Fruit fly (Drosophila melanogaster) whole organism, embryonic: Measurements from ENCODE around the gene Cyp313a2.
A peak's percentile ranks its signal among the peaks of the same experiment; 100 is the strongest.

Experiments used
- Ada2b ChIP-seq: fragments of 200-800 bp; sonication (Bioruptor generic); IDR thresholded peaks from 2 replicates; pipeline ENCODE4 v1.3.6; 2022; ENCODE audit warnings: missing biosample characterization, missing genetic modification characterization
- Bdp1 ChIP-seq: fragments of 200-800 bp; sonication (Bioruptor generic); optimal IDR thresholded peaks from 3 replicates; lab custom pipeline; 2016; ENCODE audit warnings: missing biosample characterization, missing genetic modification characterization
- CG10654 ChIP-seq: fragments of 200-800 bp; sonication (Bioruptor generic); optimal IDR thresholded peaks from 2 replicates; lab custom pipeline; 2016; ENCODE audit warnings: missing biosample characterization, missing genetic modification characterization
- CG10979 ChIP-seq: fragments of 200-800 bp; sonication (Bioruptor generic); optimal IDR thresholded peaks from 2 replicates; lab custom pipeline; 2018; ENCODE audit warnings: missing biosample characterization, mild to moderate bottlenecking, missing genetic modification characterization, moderate library complexity
- CG11456 ChIP-seq: fragments of 200-800 bp; sonication (Bioruptor generic); IDR thresholded peaks from 3 replicates; pipeline ENCODE4 v1.3.6; 2022; ENCODE audit warnings: missing biosample characterization, missing genetic modification characterization
- CG15011 ChIP-seq: fragments of 200-800 bp; sonication (Bioruptor generic); optimal IDR thresholded peaks from 3 replicates; lab custom pipeline; 2018; ENCODE audit warnings: missing biosample characterization, mild to moderate bottlenecking, missing genetic modification characterization
- CG30020 ChIP-seq: fragments of 200-800 bp; optimal IDR thresholded peaks from 2 replicates; lab custom pipeline; 2019; ENCODE audit warnings: missing biosample characterization, mild to moderate bottlenecking, missing genetic modification characterization, moderate library complexity
- CG30403 ChIP-seq: fragments of 200-800 bp; sonication (Bioruptor generic); optimal IDR thresholded peaks from 3 replicates; lab custom pipeline; 2016; ENCODE audit warnings: missing biosample characterization, missing genetic modification characterization
- CG3065 ChIP-seq: fragments of 200-800 bp; sonication (Bioruptor generic); optimal IDR thresholded peaks from 2 replicates; lab custom pipeline; 2016; ENCODE audit warnings: missing biosample characterization, missing genetic modification characterization
- CG32767 ChIP-seq: fragments of 200-800 bp; sonication (Bioruptor generic); IDR thresholded peaks from 2 replicates; pipeline ENCODE4 v1.3.6; 2022; ENCODE audit warnings: missing biosample characterization, missing genetic modification characterization
- CG3407 ChIP-seq: fragments of 200-800 bp; sonication (Bioruptor generic); optimal IDR thresholded peaks from 2 replicates; lab custom pipeline; 2018; ENCODE audit warnings: missing biosample characterization, mild to moderate bottlenecking, missing genetic modification characterization
- CG34376 ChIP-seq: fragments of 200-800 bp; sonication (Bioruptor generic); optimal IDR thresholded peaks from 2 replicates; lab custom pipeline; 2018; ENCODE audit warnings: missing biosample characterization, mild to moderate bottlenecking, missing genetic modification characterization
- CG3847 ChIP-seq: fragments of 200-800 bp; sonication (Bioruptor generic); IDR thresholded peaks from 2 replicates; pipeline ENCODE4 v1.3.6; 2022; ENCODE audit warnings: missing biosample characterization, missing genetic modification characterization
- CG4424 ChIP-seq: fragments of 200-800 bp; sonication (Bioruptor generic); optimal IDR thresholded peaks from 3 replicates; lab custom pipeline; 2016; ENCODE audit warnings: missing biosample characterization, missing genetic modification characterization
- CG5953 ChIP-seq: fragments of 200-800 bp; sonication (Bioruptor generic); IDR thresholded peaks from 2 replicates; pipeline ENCODE4 v1.3.6; 2022; ENCODE audit warnings: missing biosample characterization, missing genetic modification characterization
- CG6683 ChIP-seq: fragments of 200-800 bp; sonication (Bioruptor generic); optimal IDR thresholded peaks from 2 replicates; lab custom pipeline; 2017; ENCODE audit warnings: missing biosample characterization, mild to moderate bottlenecking, missing genetic modification characterization, missing genetic modification reagents
- CG7745 ChIP-seq: fragments of 200-800 bp; sonication (Bioruptor generic); optimal IDR thresholded peaks from 2 replicates; lab custom pipeline; 2018; ENCODE audit warnings: missing biosample characterization, mild to moderate bottlenecking, missing genetic modification characterization, moderate library complexity
- Chrac-16 ChIP-seq: fragments of 200-800 bp; sonication (Bioruptor generic); optimal IDR thresholded peaks from 3 replicates; lab custom pipeline; 2016; ENCODE audit warnings: missing biosample characterization, missing genetic modification characterization
- D ChIP-seq, 2 experiments: fragments of 200-800 bp in 1 of 2; fragments of >200 bp in 1 of 2; sonication (Bioruptor generic) in 1 of 2; optimal IDR thresholded peaks; 2 replicates in 1 of 2; 3 replicates in 1 of 2; lab custom pipeline; 2017; ENCODE audit warnings: mild to moderate bottlenecking in 1 of 2, missing biosample characterization in 1 of 2, missing genetic modification characterization in 1 of 2, missing genetic modification reagents in 1 of 2
- D19B ChIP-seq: fragments of 200-800 bp; sonication (Bioruptor generic); optimal IDR thresholded peaks from 2 replicates; lab custom pipeline; 2017; ENCODE audit warnings: missing biosample characterization, mild to moderate bottlenecking, missing genetic modification characterization
- Deaf1 ChIP-seq: fragments of 200-800 bp; optimal IDR thresholded peaks from 3 replicates; lab custom pipeline; 2019; ENCODE audit warnings: missing biosample characterization, mild to moderate bottlenecking, missing genetic modification characterization, moderate library complexity
- Dip3 ChIP-seq: fragments of 200-800 bp; sonication (Bioruptor generic); optimal IDR thresholded peaks from 3 replicates; lab custom pipeline; 2016; ENCODE audit warnings: missing biosample characterization, missing genetic modification characterization
- Drgx ChIP-seq: fragments of 200-800 bp; sonication (Bioruptor generic); IDR thresholded peaks from 2 replicates; pipeline ENCODE4 v1.3.6; 2022; ENCODE audit warnings: missing biosample characterization, missing genetic modification characterization
- Gug ChIP-seq: fragments of 200-800 bp; sonication (Bioruptor generic); IDR thresholded peaks from 4 replicates; pipeline ENCODE4 v1.3.6; 2022; ENCODE audit warnings: missing biosample characterization, missing genetic modification characterization
- HmgD ChIP-seq: fragments of 200-800 bp; sonication (Bioruptor generic); optimal IDR thresholded peaks from 3 replicates; lab custom pipeline; 2016; ENCODE audit warnings: missing biosample characterization, missing genetic modification characterization
- Lpt ChIP-seq: fragments of >200 bp; optimal IDR thresholded peaks from 2 replicates; lab custom pipeline; 2018; ENCODE audit warnings: missing biosample characterization, missing genetic modification characterization
- Pdp1 ChIP-seq, 2 experiments: fragments of 200-800 bp; sonication (Bioruptor generic); optimal IDR thresholded peaks; 3 replicates each; lab custom pipeline; 2016; ENCODE audit warnings: missing biosample characterization in 2 of 2, missing genetic modification characterization in 2 of 2, mild to moderate bottlenecking in 1 of 2, moderate library complexity in 1 of 2
- Ravus ChIP-seq: fragments of 200-800 bp; sonication (Bioruptor generic); IDR thresholded peaks from 2 replicates; pipeline ENCODE4 v1.3.6; 2022; ENCODE audit warnings: missing biosample characterization, missing genetic modification characterization
- Spps ChIP-seq: fragments of 200-800 bp; sonication (Bioruptor generic); optimal IDR thresholded peaks from 2 replicates; lab custom pipeline; 2018; ENCODE audit warnings: missing biosample characterization, mild to moderate bottlenecking, missing genetic modification characterization
- YL-1 ChIP-seq: fragments of 200-800 bp; sonication (Bioruptor generic); optimal IDR thresholded peaks from 3 replicates; lab custom pipeline; 2017; ENCODE audit warnings: missing biosample characterization, mild to moderate bottlenecking, missing genetic modification characterization
- al ChIP-seq: fragments of 200-800 bp; sonication (Bioruptor generic); IDR thresholded peaks from 2 replicates; pipeline ENCODE4 v1.3.6; 2022; ENCODE audit warnings: missing biosample characterization, missing genetic modification characterization
- crol ChIP-seq: fragments of 200-800 bp; sonication (Bioruptor generic); IDR thresholded peaks from 2 replicates; pipeline ENCODE4 v1.3.6; 2022; ENCODE audit warnings: missing biosample characterization, missing genetic modification characterization
- emc ChIP-seq: fragments of 200-800 bp; sonication (Bioruptor generic); optimal IDR thresholded peaks from 2 replicates; lab custom pipeline; 2016; ENCODE audit warnings: missing biosample characterization, missing genetic modification characterization
- en ChIP-seq: fragments of 200-800 bp; sonication (Bioruptor generic); optimal IDR thresholded peaks from 2 replicates; lab custom pipeline; 2016; ENCODE audit warnings: missing biosample characterization, missing genetic modification characterization
- ewg ChIP-seq: fragments of 200-800 bp; sonication (Bioruptor generic); optimal IDR thresholded peaks from 3 replicates; lab custom pipeline; 2017; ENCODE audit warnings: mild to moderate bottlenecking, missing biosample characterization, missing genetic modification reagents, missing genetic modification characterization
- gcm ChIP-seq: fragments of 200-800 bp; sonication (Bioruptor generic); optimal IDR thresholded peaks from 2 replicates; lab custom pipeline; 2019; ENCODE audit warnings: missing biosample characterization, mild to moderate bottlenecking, missing genetic modification characterization, moderate library complexity
- kni ChIP-seq: fragments of 200-800 bp; sonication (Bioruptor generic); optimal IDR thresholded peaks from 3 replicates; lab custom pipeline; 2017; ENCODE audit warnings: mild to moderate bottlenecking, missing biosample characterization, missing genetic modification reagents, missing genetic modification characterization
- knrl ChIP-seq: fragments of 200-800 bp; sonication (Bioruptor generic); IDR thresholded peaks from 3 replicates; pipeline ENCODE4 v1.3.6; 2022; ENCODE audit warnings: missing biosample characterization, missing genetic modification characterization; ENCODE audit not compliant: partially characterized antibody
- lilli ChIP-seq: fragments of 200-800 bp; sonication (Bioruptor generic); optimal IDR thresholded peaks from 3 replicates; lab custom pipeline; 2016; ENCODE audit warnings: missing biosample characterization, missing genetic modification characterization
- mam ChIP-seq: fragments of 200-800 bp; sonication (Bioruptor generic); optimal IDR thresholded peaks from 3 replicates; lab custom pipeline; 2016; ENCODE audit warnings: missing biosample characterization, missing genetic modification characterization
- nerfin-2 ChIP-seq: fragments of 200-800 bp; sonication (Bioruptor generic); IDR thresholded peaks from 2 replicates; pipeline ENCODE4 v1.3.6; 2022; ENCODE audit warnings: missing biosample characterization, missing genetic modification characterization; ENCODE audit not compliant: partially characterized antibody
- pros ChIP-seq: fragments of 200-800 bp; sonication (Bioruptor generic); optimal IDR thresholded peaks from 3 replicates; lab custom pipeline; 2019; ENCODE audit warnings: missing biosample characterization, mild to moderate bottlenecking, missing genetic modification characterization, moderate library complexity
- pum ChIP-seq: fragments of 200-800 bp; sonication (Bioruptor generic); optimal IDR thresholded peaks from 2 replicates; lab custom pipeline; 2016; ENCODE audit warnings: missing biosample characterization, missing genetic modification characterization
- sisA ChIP-seq: fragments of 200-800 bp; sonication (Bioruptor generic); IDR thresholded peaks from 2 replicates; pipeline ENCODE4 v1.3.6; 2022; ENCODE audit warnings: missing biosample characterization, missing genetic modification characterization
- sna ChIP-seq: fragments of 200-800 bp; sonication (Bioruptor generic); IDR thresholded peaks from 2 replicates; pipeline ENCODE4 v1.3.6; 2022; ENCODE audit warnings: missing biosample characterization, missing genetic modification characterization; ENCODE audit not compliant: partially characterized antibody
- tll ChIP-seq, 2 experiments: fragments of 200-800 bp in 1 of 2; fragments of >200 bp in 1 of 2; sonication (Bioruptor generic) in 1 of 2; optimal IDR thresholded peaks; 2 replicates each; lab custom pipeline; 2017 to 2019; ENCODE audit warnings: missing biosample characterization in 2 of 2, missing genetic modification characterization in 2 of 2, mild to moderate bottlenecking in 1 of 2, moderate library complexity in 1 of 2
- vfl ChIP-seq: fragments of 200-800 bp; sonication (Bioruptor generic); optimal IDR thresholded peaks from 2 replicates; lab custom pipeline; 2016; ENCODE audit warnings: missing biosample characterization, missing genetic modification characterization
- vnd ChIP-seq: fragments of 200-800 bp; sonication (Bioruptor generic); IDR thresholded peaks from 3 replicates; pipeline ENCODE4 v1.3.6; 2022; ENCODE audit warnings: missing biosample characterization, missing genetic modification characterization; ENCODE audit not compliant: partially characterized antibody
- vvl ChIP-seq: fragments of 200-800 bp; sonication (Bioruptor generic); IDR thresholded peaks from 2 replicates; pipeline ENCODE4 v1.3.6; 2022; ENCODE audit warnings: missing biosample characterization, missing genetic modification characterization
- yki ChIP-seq: fragments of >200 bp; optimal IDR thresholded peaks from 3 replicates; lab custom pipeline; 2018

Gene Cyp313a2

dm6 chr3R:12280729-12281342 is 44.1 kb upstream of the Cyp313a2 start (continued):
- no peak for TF ChIP-seq CG6683 (GFP tag; lab: Kevin White, UChicago)
- no peak for TF ChIP-seq CG7745
- peak; percentile 4 for TF ChIP-seq D (optimal IDR thresholded peaks at IDR 0.05; lab: Kevin White, UChicago)
- no peak for TF ChIP-seq D (GFP tag; optimal IDR thresholded peaks at IDR 0.05; lab: Kevin White, UChicago)
- peak; percentile 72 for TF ChIP-seq Drgx
- TF ChIP-seq mam (GFP tag; lab: Kevin White, UChicago) = no peak
- no peak for TF ChIP-seq Bdp1 (GFP tag; lab: Kevin White, UChicago)
- TF ChIP-seq yki (lab: Kevin White, UChicago) = no peak
- no peak for TF ChIP-seq CG30403 (GFP tag; lab: Kevin White, UChicago)
- peak; percentile 53 for TF ChIP-seq sna (GFP tag; lab: Robert Waterston, UW)
- no peak for TF ChIP-seq Dip3 (GFP tag; lab: Kevin White, UChicago)
- TF ChIP-seq CG5953 (GFP tag; lab: Robert Waterston, UW) = no peak
- no peak for TF ChIP-seq CG3065 (GFP tag; lab: Kevin White, UChicago)
- TF ChIP-seq pum (GFP tag; lab: Kevin White, UChicago) = no peak
- peak; percentile 70 for TF ChIP-seq vvl
- TF ChIP-seq Spps (tag; lab: Kevin White, UChicago) = no peak
- TF ChIP-seq CG34376 (GFP tag; lab: Kevin White, UChicago) = peak; percentile 22
- no peak for TF ChIP-seq CG3407 (GFP tag; lab: Kevin White, UChicago)
- TF ChIP-seq Gug (GFP tag; lab: Robert Waterston, UW) = no peak
- TF ChIP-seq CG10654 = no peak
- peak; percentile 44; the same call in 2 of the 3 replicates for TF ChIP-seq knrl (GFP tag; lab: Robert Waterston, UW)
- TF ChIP-seq crol = peak; percentile 84
- no peak for TF ChIP-seq en (GFP tag; lab: Kevin White, UChicago)
- TF ChIP-seq HmgD (GFP tag; lab: Kevin White, UChicago) = peak; percentile 37
- TF ChIP-seq YL-1 (GFP tag; lab: Kevin White, UChicago) = no peak
- TF ChIP-seq emc (GFP tag; lab: Kevin White, UChicago) = no peak
- TF ChIP-seq CG30020 (tag; lab: Kevin White, UChicago) = no peak
- TF ChIP-seq CG32767 (GFP tag; lab: Robert Waterston, UW) = peak; percentile 20; the same call in 1 of the 2 replicates
- no peak for TF ChIP-seq Chrac-16 (GFP tag; lab: Kevin White, UChicago)
- no peak for TF ChIP-seq al (GFP tag; lab: Robert Waterston, UW)
- no peak for TF ChIP-seq vfl (GFP tag; lab: Kevin White, UChicago)
- no peak for TF ChIP-seq CG3847 (GFP tag; lab: Robert Waterston, UW)
- TF ChIP-seq CG4424 (GFP tag; lab: Kevin White, UChicago) = no peak
- TF ChIP-seq tll (GFP tag; optimal IDR thresholded peaks at IDR 0.05; lab: Kevin White, UChicago) = no peak
- TF ChIP-seq CG11456 (GFP tag; lab: Robert Waterston, UW) = no peak
- no peak for TF ChIP-seq lilli
- TF ChIP-seq nerfin-2 (GFP tag; lab: Robert Waterston, UW) = peak; percentile 65; the same call in 1 of the 2 replicates
- TF ChIP-seq kni = no peak
- no peak for TF ChIP-seq Pdp1 (GFP tag; optimal IDR thresholded peaks at IDR 0.05; lab: Kevin White, UChicago)
- no peak for TF ChIP-seq Lpt (GFP tag; lab: Kevin White, UChicago)
- TF ChIP-seq Ravus = no peak
- no peak for TF ChIP-seq sisA
- no peak for TF ChIP-seq ewg
- no peak for TF ChIP-seq Ada2b
- no peak for TF ChIP-seq CG10979
- no peak for TF ChIP-seq vnd (GFP tag; lab: Robert Waterston, UW)
- TF ChIP-seq gcm (GFP tag; lab: Kevin White, UChicago) = peak; percentile 4
- TF ChIP-seq Deaf1 (tag; lab: Kevin White, UChicago) = peak; percentile 96
- no peak for TF ChIP-seq D19B (GFP tag; lab: Kevin White, UChicago)
- TF ChIP-seq CG15011 = no peak
- TF ChIP-seq pros = peak; percentile 1
